Worm (Caenorhabditis elegans) whole organism, L2 larva: ENCODE results near the gene T25B2.3.

Experiments used
- C34F6.9 ChIP-seq: fragments of 150-350 bp; optimal IDR thresholded peaks from 2 replicates; lab custom pipeline; 2014; ENCODE audit warnings: missing biosample characterization, missing genetic modification characterization
- F13H6.1 ChIP-seq: sonication (generic microtip); optimal IDR thresholded peaks from 2 replicates; lab custom pipeline; 2016; ENCODE audit warnings: missing genetic modification characterization, missing compliant biosample characterization
- R02D3.7 ChIP-seq: fragments of 150-350 bp; optimal IDR thresholded peaks from 2 replicates; lab custom pipeline; 2014; ENCODE audit warnings: missing biosample characterization, missing genetic modification characterization
- Y55F3AM.14 ChIP-seq: fragments of 200-800 bp; sonication (Bioruptor generic); optimal IDR thresholded peaks from 2 replicates; lab custom pipeline; 2018; ENCODE audit warnings: mild to moderate bottlenecking, missing genetic modification characterization, missing compliant biosample characterization
- alr-1 ChIP-seq: fragments of 150-350 bp; optimal IDR thresholded peaks from 2 replicates; lab custom pipeline; 2014; ENCODE audit warnings: missing biosample characterization, missing genetic modification characterization
- aly-2 ChIP-seq: fragments of 150-350 bp; optimal IDR thresholded peaks from 2 replicates; lab custom pipeline; 2014; ENCODE audit warnings: missing biosample characterization, missing genetic modification characterization
- ama-1 ChIP-seq: fragments of 150-350 bp; optimal IDR thresholded peaks from 2 replicates; lab custom pipeline; 2018; ENCODE audit warnings: inconsistent platforms
- ceh-16 ChIP-seq: fragments of 150-350 bp; optimal IDR thresholded peaks from 2 replicates; lab custom pipeline; 2014; ENCODE audit warnings: missing biosample characterization, missing genetic modification characterization
- ceh-82 ChIP-seq: fragments of 150-350 bp; optimal IDR thresholded peaks from 2 replicates; lab custom pipeline; 2014; ENCODE audit warnings: missing biosample characterization, missing genetic modification characterization
- crh-2 ChIP-seq: sonication (generic microtip); optimal IDR thresholded peaks from 2 replicates; lab custom pipeline; 2017; ENCODE audit warnings: missing biosample characterization, missing genetic modification characterization
- dmd-4 ChIP-seq: sonication (generic microtip); optimal IDR thresholded peaks from 2 replicates; lab custom pipeline; 2017; ENCODE audit warnings: missing biosample characterization, missing genetic modification characterization
- egl-27 ChIP-seq: sonication (generic microtip); optimal IDR thresholded peaks from 3 replicates; lab custom pipeline; 2017; ENCODE audit warnings: missing biosample characterization, missing genetic modification reagents, missing genetic modification characterization
- elt-3 ChIP-seq: sonication (generic microtip); optimal IDR thresholded peaks from 2 replicates; lab custom pipeline; 2017; ENCODE audit warnings: missing biosample characterization, missing genetic modification characterization
- fos-1 ChIP-seq: fragments of 150-350 bp; optimal IDR thresholded peaks from 2 replicates; lab custom pipeline; 2014; ENCODE audit warnings: missing biosample characterization, missing genetic modification characterization
- gmeb-1 ChIP-seq: fragments of 150-350 bp; optimal IDR thresholded peaks from 2 replicates; lab custom pipeline; 2014; ENCODE audit warnings: missing biosample characterization, missing genetic modification characterization
- lin-13 ChIP-seq: fragments of 150-350 bp; optimal IDR thresholded peaks from 2 replicates; lab custom pipeline; 2014; ENCODE audit warnings: missing biosample characterization, missing genetic modification reagents, missing genetic modification characterization
- lsy-2 ChIP-seq, 2 experiments: fragments of 150-350 bp in 1 of 2; sonication (generic microtip) in 1 of 2; optimal IDR thresholded peaks; 2 replicates each; lab custom pipeline; 2014 to 2017; ENCODE audit warnings: missing biosample characterization in 2 of 2, missing genetic modification characterization in 2 of 2
- mab-5 ChIP-seq: fragments of 150-350 bp; optimal IDR thresholded peaks from 2 replicates; lab custom pipeline; 2014; ENCODE audit warnings: missing biosample characterization, missing genetic modification characterization
- mbf-1 ChIP-seq: sonication (generic microtip); optimal IDR thresholded peaks from 2 replicates; lab custom pipeline; 2017; ENCODE audit warnings: missing biosample characterization, missing genetic modification characterization
- mdl-1 ChIP-seq, 2 experiments: fragments of 150-350 bp in 1 of 2; sonication (generic microtip) in 1 of 2; optimal IDR thresholded peaks; 2 replicates each; lab custom pipeline; 2017; ENCODE audit warnings: missing biosample characterization in 2 of 2, missing genetic modification characterization in 2 of 2
- nhr-10 ChIP-seq: sonication (generic microtip); optimal IDR thresholded peaks from 2 replicates; lab custom pipeline; 2017; ENCODE audit warnings: missing biosample characterization, missing genetic modification characterization
- nhr-11 ChIP-seq: fragments of 150-350 bp; optimal IDR thresholded peaks from 2 replicates; lab custom pipeline; 2014; ENCODE audit warnings: missing biosample characterization, missing genetic modification characterization
- nhr-12 ChIP-seq: fragments of 150-350 bp; optimal IDR thresholded peaks from 2 replicates; lab custom pipeline; 2014; ENCODE audit warnings: missing biosample characterization, missing genetic modification characterization
- nhr-129 ChIP-seq: fragments of 150-350 bp; optimal IDR thresholded peaks from 2 replicates; lab custom pipeline; 2014; ENCODE audit warnings: missing biosample characterization, missing genetic modification characterization
- nhr-23 ChIP-seq: fragments of 150-350 bp; optimal IDR thresholded peaks from 2 replicates; lab custom pipeline; 2014; ENCODE audit warnings: missing biosample characterization, missing genetic modification reagents, missing genetic modification characterization
- nhr-25 ChIP-seq: fragments of 150-350 bp; sonication (generic microtip); optimal IDR thresholded peaks from 3 replicates; lab custom pipeline; 2014; ENCODE audit warnings: missing biosample characterization, missing genetic modification characterization
- peb-1 ChIP-seq: fragments of 150-350 bp; optimal IDR thresholded peaks from 2 replicates; lab custom pipeline; 2014; ENCODE audit warnings: missing biosample characterization, missing genetic modification characterization
- sem-4 ChIP-seq: fragments of 150-350 bp; optimal IDR thresholded peaks from 2 replicates; lab custom pipeline; 2014; ENCODE audit warnings: missing biosample characterization, missing genetic modification reagents, missing genetic modification characterization
- sma-9 ChIP-seq, 2 experiments: fragments of 150-350 bp in 1 of 2; sonication (generic microtip) in 1 of 2; optimal IDR thresholded peaks; 2 replicates each; lab custom pipeline; 2014 to 2016; ENCODE audit warnings: missing genetic modification characterization in 2 of 2, mild to moderate bottlenecking in 1 of 2, missing biosample characterization in 1 of 2, missing compliant biosample characterization in 1 of 2, missing genetic modification reagents in 1 of 2, moderate library complexity in 1 of 2
- snpc-4 ChIP-seq: fragments of 150-350 bp; optimal IDR thresholded peaks from 2 replicates; lab custom pipeline; 2014; ENCODE audit warnings: missing biosample characterization, missing genetic modification characterization
- unc-55 ChIP-seq: fragments of 150-350 bp; sonication (generic microtip); optimal IDR thresholded peaks from 3 replicates; lab custom pipeline; 2014; ENCODE audit warnings: missing biosample characterization, missing genetic modification reagents, missing genetic modification characterization
- zag-1 ChIP-seq: fragments of 150-350 bp; optimal IDR thresholded peaks from 2 replicates; lab custom pipeline; 2014; ENCODE audit warnings: missing biosample characterization, missing genetic modification characterization
- ztf-1 ChIP-seq: fragments of 200-800 bp; sonication (Bioruptor generic); conservative IDR thresholded peaks from 2 replicates; pipeline ENCODE4 v1.3.6; 2022; ENCODE audit warnings: missing genetic modification characterization, missing compliant biosample characterization
- ztf-11 ChIP-seq: sonication (generic microtip); optimal IDR thresholded peaks from 2 replicates; lab custom pipeline; 2017; ENCODE audit warnings: missing biosample characterization, missing genetic modification characterization
- ztf-4 ChIP-seq: fragments of 150-350 bp; optimal IDR thresholded peaks from 2 replicates; lab custom pipeline; 2014; ENCODE audit warnings: missing biosample characterization, missing genetic modification characterization

Gene T25B2.3

DNA sequence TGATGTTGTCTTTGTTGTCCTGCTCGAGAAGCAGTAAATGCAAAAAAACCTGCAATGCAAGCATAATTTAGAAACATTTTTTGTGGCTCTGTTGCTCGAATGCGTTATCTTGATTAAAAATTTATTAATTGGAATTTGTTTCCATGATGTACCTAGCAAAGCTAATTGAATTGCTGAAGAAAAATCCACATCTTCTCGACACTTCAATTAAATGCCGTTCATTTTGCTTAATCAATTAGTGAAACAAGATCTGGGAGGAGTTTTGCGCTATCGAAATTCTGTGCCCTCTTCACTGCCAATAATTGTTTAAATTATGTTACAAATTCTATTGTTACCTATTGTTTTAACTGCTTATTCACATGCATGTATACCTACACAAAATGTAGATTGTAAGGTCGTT lies at the start of gene T25B2.3:
Gene T25B2.3 (plus strand): TSS at position 301 of the 400 bp plus-strand sequence.
- TF ChIP-seq ztf-1 (GFP tag; lab: Robert Waterston, UW) = no peak
- no peak for TF ChIP-seq Y55F3AM.14 (GFP tag; lab: Kevin White, UChicago)
- TF ChIP-seq ztf-11 (tag; lab: Kevin White, UChicago) = no peak
- TF ChIP-seq zag-1 (tag; lab: Kevin White, UChicago) = no peak
- no peak for TF ChIP-seq dmd-4 (tag; lab: Kevin White, UChicago)
- TF ChIP-seq snpc-4 = no peak
- no peak for TF ChIP-seq nhr-25 (tag; lab: Kevin White, UChicago)
- TF ChIP-seq nhr-12 = no peak
- no peak for TF ChIP-seq elt-3 (tag; lab: Kevin White, UChicago)
- TF ChIP-seq nhr-23 = no peak
- no peak for TF ChIP-seq ceh-82 (tag; lab: Kevin White, UChicago)
- TF ChIP-seq alr-1 (tag; lab: Kevin White, UChicago) = no peak
- TF ChIP-seq egl-27 (tag; lab: Kevin White, UChicago) = no peak
- TF ChIP-seq ztf-4 (tag; lab: Kevin White, UChicago) = no peak
- TF ChIP-seq nhr-10 (tag; lab: Kevin White, UChicago) = no peak
- TF ChIP-seq gmeb-1 (tag; lab: Kevin White, UChicago) = no peak
- TF ChIP-seq nhr-11 (tag; lab: Kevin White, UChicago) = no peak
- TF ChIP-seq R02D3.7 (tag; lab: Kevin White, UChicago) = no peak

DNA sequence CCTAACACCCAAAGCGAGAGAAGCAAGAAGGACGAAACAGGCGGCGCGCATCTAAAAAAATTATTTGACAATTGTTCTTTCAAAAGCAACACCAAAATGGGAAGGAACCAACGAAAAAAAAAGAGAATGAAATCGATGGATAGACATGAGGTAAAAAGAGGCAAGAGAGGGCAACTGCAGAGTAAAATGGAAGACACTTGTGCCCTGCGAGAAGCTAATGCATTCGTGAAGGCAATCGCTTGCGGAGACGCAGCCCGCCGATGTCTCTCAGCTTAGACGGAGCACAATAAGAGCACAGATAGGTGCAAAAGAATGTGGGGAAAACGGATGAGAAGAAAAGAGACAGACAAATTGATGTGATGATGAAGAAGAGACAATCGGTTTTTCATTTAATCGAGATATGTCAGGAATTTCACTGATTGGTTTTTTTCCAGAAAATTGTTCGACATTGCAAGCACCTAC lies 47.7 kb upstream of the T25B2.3 start, which contains the start of gene C15H9.9:
Gene C15H9.9 (minus strand): TSS at position 51 of the 462 bp plus-strand sequence.
- peak; percentile 17 for TF ChIP-seq sem-4 (tag; lab: Kevin White, UChicago)
- peak; percentile 24 for TF ChIP-seq sma-9 (GFP tag; optimal IDR thresholded peaks at IDR 0.05; lab: Kevin White, UChicago)
- TF ChIP-seq sma-9 (tag; optimal IDR thresholded peaks at IDR 0.05; lab: Kevin White, UChicago) = no peak
- no peak for TF ChIP-seq snpc-4
- peak; percentile 47 for TF ChIP-seq C34F6.9 (tag; lab: Kevin White, UChicago)
- peak in 1 of 2 experiments; percentile 29 for TF ChIP-seq lsy-2 (tag; optimal IDR thresholded peaks at IDR 0.05; lab: Kevin White, UChicago)
- TF ChIP-seq ceh-16 (tag; lab: Kevin White, UChicago) = no peak
- TF ChIP-seq nhr-129 (tag; lab: Kevin White, UChicago) = peak; percentile 58
- peak; percentile 25 for TF ChIP-seq F13H6.1 (tag; lab: Kevin White, UChicago)
- peak; percentile 22 for TF ChIP-seq unc-55 (GFP tag; lab: Kevin White, UChicago)

- peak; percentile 10 for TF ChIP-seq sma-9 (GFP tag; optimal IDR thresholded peaks at IDR 0.05; lab: Kevin White, UChicago)
- TF ChIP-seq sma-9 (tag; optimal IDR thresholded peaks at IDR 0.05; lab: Kevin White, UChicago) = no peak
- no peak for TF ChIP-seq peb-1 (tag; lab: Kevin White, UChicago)
These were observed 47.2 kb upstream of the T25B2.3 start for ce11 chrX:6128773-6129172.

DNA sequence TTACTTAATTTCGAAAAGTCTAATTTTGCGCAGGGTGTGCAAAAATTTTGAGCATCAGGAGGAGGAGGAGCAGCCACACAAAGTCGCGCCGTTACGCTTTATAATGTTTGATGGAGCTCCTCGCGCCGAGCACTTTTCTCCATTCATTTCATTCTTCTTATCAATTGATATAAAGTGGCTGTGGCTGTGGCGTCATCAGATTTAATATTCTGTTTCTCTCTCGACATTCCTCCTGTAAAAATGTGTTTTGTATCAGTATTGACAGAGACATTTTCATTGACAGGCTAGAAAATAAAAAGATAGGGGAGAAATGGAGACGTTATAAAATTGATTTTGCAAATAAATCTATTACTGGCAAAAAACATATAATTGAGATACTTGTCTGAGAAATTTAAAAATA lies 46.7 kb upstream of the T25B2.3 start:
- peak; percentile 27 for TF ChIP-seq F13H6.1 (tag; lab: Kevin White, UChicago)
- no peak for TF ChIP-seq ztf-4 (tag; lab: Kevin White, UChicago)
- TF ChIP-seq aly-2 = no peak
- peak; percentile 55 for TF ChIP-seq crh-2 (tag; lab: Kevin White, UChicago)
- peak; percentile 62 for TF ChIP-seq fos-1
- no peak for TF ChIP-seq nhr-10 (tag; lab: Kevin White, UChicago)
- peak; percentile 29 for TF ChIP-seq sma-9 (GFP tag; optimal IDR thresholded peaks at IDR 0.05; lab: Kevin White, UChicago)
- TF ChIP-seq sma-9 (tag; optimal IDR thresholded peaks at IDR 0.05; lab: Kevin White, UChicago) = no peak
- TF ChIP-seq, all 48 proteins: peak for 4

DNA sequence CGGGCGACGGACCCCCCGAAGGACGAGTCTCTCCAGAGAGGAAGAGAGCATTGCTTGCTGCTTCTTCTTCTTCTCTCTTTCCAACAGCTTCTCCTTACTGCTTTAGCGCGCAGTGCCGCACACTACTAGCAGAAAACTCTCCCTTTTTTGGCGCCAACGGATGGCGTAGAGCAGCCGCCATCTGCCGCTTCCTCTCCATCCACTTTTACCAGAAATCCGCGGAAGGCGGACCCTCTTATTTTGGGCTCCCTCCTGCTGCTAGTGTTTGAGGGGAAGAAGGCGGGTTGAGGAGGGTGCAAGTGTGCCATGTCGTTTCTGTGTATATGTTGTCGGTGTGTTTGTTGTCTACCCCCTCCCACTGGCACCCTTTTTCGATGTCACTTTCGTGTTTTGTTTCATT lies 41.5 kb upstream of the T25B2.3 start:
- TF ChIP-seq mdl-1 (tag; optimal IDR thresholded peaks at IDR 0.05; lab: Kevin White, UChicago) (peak in 1 of 2 experiments; percentile 6), aly-2 (no peak), zag-1 (tag; lab: Kevin White, UChicago) (peak; percentile 64), mbf-1 (tag; lab: Kevin White, UChicago) (no peak), crh-2 (tag; lab: Kevin White, UChicago) (peak; percentile 8), ceh-82 (tag; lab: Kevin White, UChicago) (no peak), nhr-11 (tag; lab: Kevin White, UChicago) (no peak), unc-55 (GFP tag; lab: Kevin White, UChicago) (peak; percentile 38), Y55F3AM.14 (GFP tag; lab: Kevin White, UChicago) (peak; percentile 58), mab-5 (tag; lab: Kevin White, UChicago) (peak; percentile 7), ama-1 (lab: Kevin White, UChicago) (no peak), F13H6.1 (tag; lab: Kevin White, UChicago) (peak; percentile 59), lin-13 (GFP tag; lab: Kevin White, UChicago) (peak; percentile 1)
